Worm (Caenorhabditis elegans): ENCODE data around the gene cht-6.

DNA sequence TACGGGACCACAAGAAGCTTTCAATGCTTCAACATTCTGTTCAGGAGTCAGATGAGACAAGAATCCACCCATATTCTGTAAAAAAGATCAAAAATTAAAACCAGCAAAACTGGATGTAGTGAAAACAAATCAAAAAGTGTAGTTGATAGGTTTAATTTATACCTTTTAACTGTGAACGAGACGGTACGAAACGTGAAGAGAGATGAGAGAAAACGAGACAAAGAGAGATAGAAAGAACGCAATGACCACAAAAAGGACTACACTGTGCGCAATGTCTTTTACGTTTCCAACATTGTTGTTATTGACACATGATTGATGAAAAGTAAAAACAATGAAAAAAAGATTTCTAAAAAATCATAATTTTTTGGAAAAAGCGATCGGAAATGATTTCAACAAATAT is 49.2 kb upstream of the cht-6 start, which contains the start of gene cest-33:
- no peak for TF ChIP-seq elt-2 (tag; optimal IDR thresholded peaks at IDR 0.05)
- no peak for TF ChIP-seq nhr-77 (tag; optimal IDR thresholded peaks at IDR 0.05)
- TF ChIP-seq mdl-1 (tag; optimal IDR thresholded peaks at IDR 0.05) = no peak
- TF ChIP-seq hlh-4 (tag; optimal IDR thresholded peaks at IDR 0.05) = no peak
- no peak for TF ChIP-seq nhr-12 (tag; optimal IDR thresholded peaks at IDR 0.05)
